Worm (Caenorhabditis elegans) whole organism, L1 larva: ENCODE data around the gene F52E1.3.

Experiments
- F16B12.6 ChIP-seq: fragments of 150-350 bp; optimal IDR thresholded peaks from 2 replicates; lab custom pipeline; 2014; ENCODE audit warnings: missing biosample characterization, missing genetic modification characterization
- aha-1 ChIP-seq: fragments of 150-350 bp; optimal IDR thresholded peaks from 2 replicates; lab custom pipeline; 2014; ENCODE audit warnings: missing biosample characterization, missing genetic modification characterization
- aly-2 ChIP-seq: fragments of 150-350 bp; optimal IDR thresholded peaks from 2 replicates; lab custom pipeline; 2014; ENCODE audit warnings: missing biosample characterization, missing genetic modification characterization
- ceh-63 ChIP-seq: fragments of 200-800 bp; sonication (Bioruptor generic); optimal IDR thresholded peaks from 2 replicates; lab custom pipeline; 2018; ENCODE audit warnings: mild to moderate bottlenecking, missing genetic modification characterization, missing compliant biosample characterization
- ceh-82 ChIP-seq, 3 experiments: fragments of 150-350 bp in 1 of 3; sonication (generic microtip) in 2 of 3; optimal IDR thresholded peaks; 2 replicates each; lab custom pipeline; 2014 to 2017; ENCODE audit warnings: missing biosample characterization in 3 of 3, missing genetic modification characterization in 3 of 3
- ceh-88 ChIP-seq: fragments of 200-800 bp; sonication (Bioruptor generic); IDR thresholded peaks from 2 replicates; pipeline ENCODE4 v1.3.6; 2022; ENCODE audit warnings: missing genetic modification characterization, missing compliant biosample characterization
- dpl-1 ChIP-seq, 3 experiments: fragments of 150-350 bp in 2 of 3; sonication (generic microtip) in 1 of 3; optimal IDR thresholded peaks; 2 replicates each; lab custom pipeline; 2014 to 2017; ENCODE audit warnings: missing biosample characterization in 3 of 3, missing genetic modification characterization in 3 of 3, missing genetic modification reagents in 3 of 3
- efl-1 ChIP-seq, 4 experiments: fragments of 150-350 bp; optimal IDR thresholded peaks in 3 of 4; peaks in 1 of 4; 1 replicate in 1 of 4; 2 replicates in 3 of 4; lab custom pipeline; 2014; ENCODE audit warnings: missing biosample characterization in 2 of 4, missing genetic modification characterization in 2 of 4, missing genetic modification reagents in 2 of 4
- egl-27 ChIP-seq, 2 experiments: fragments of 150-350 bp in 1 of 2; sonication (generic microtip); optimal IDR thresholded peaks; 3 replicates each; lab custom pipeline; 2017 to 2018; ENCODE audit warnings: missing biosample characterization in 2 of 2, missing genetic modification characterization in 2 of 2, missing genetic modification reagents in 2 of 2
- ets-5 ChIP-seq: fragments of 200-800 bp; sonication (Bioruptor generic); IDR thresholded peaks from 2 replicates; pipeline ENCODE4 v1.3.6; 2022; ENCODE audit warnings: missing genetic modification characterization, missing compliant biosample characterization
- fkh-10 ChIP-seq: sonication (generic microtip); optimal IDR thresholded peaks from 2 replicates; lab custom pipeline; 2017; ENCODE audit warnings: missing biosample characterization, missing genetic modification reagents, missing genetic modification characterization
- fkh-8 ChIP-seq: sonication (generic microtip); optimal IDR thresholded peaks from 2 replicates; lab custom pipeline; 2016; ENCODE audit warnings: mild to moderate bottlenecking, missing genetic modification characterization, missing compliant biosample characterization
- fos-1 ChIP-seq: fragments of 150-350 bp; optimal IDR thresholded peaks from 2 replicates; lab custom pipeline; 2014; ENCODE audit warnings: missing biosample characterization, missing genetic modification characterization
- hlh-17 ChIP-seq: fragments of 200-800 bp; sonication (Bioruptor generic); optimal IDR thresholded peaks from 2 replicates; lab custom pipeline; 2018; ENCODE audit warnings: missing genetic modification characterization, mild to moderate bottlenecking, missing compliant biosample characterization, moderate library complexity, borderline replicate concordance
- hlh-4 ChIP-seq: sonication (generic microtip); optimal IDR thresholded peaks from 2 replicates; lab custom pipeline; 2016; ENCODE audit warnings: mild to moderate bottlenecking, missing genetic modification characterization, missing compliant biosample characterization
- irx-1 ChIP-seq: sonication (generic microtip); optimal IDR thresholded peaks from 2 replicates; lab custom pipeline; 2016; ENCODE audit warnings: missing genetic modification characterization, missing compliant biosample characterization
- jun-1 ChIP-seq: fragments of 150-350 bp; optimal IDR thresholded peaks from 2 replicates; lab custom pipeline; 2014; ENCODE audit warnings: missing biosample characterization, missing genetic modification reagents, missing genetic modification characterization
- lin-39 ChIP-seq: fragments of 150-350 bp; optimal IDR thresholded peaks from 2 replicates; lab custom pipeline; 2014; ENCODE audit warnings: missing biosample characterization, missing genetic modification reagents, missing genetic modification characterization
- lsy-2 ChIP-seq, 2 experiments: fragments of 150-350 bp; optimal IDR thresholded peaks; 2 replicates each; lab custom pipeline; 2014; ENCODE audit warnings: missing biosample characterization in 2 of 2, missing genetic modification characterization in 2 of 2
- mab-9 ChIP-seq: fragments of 200-800 bp; sonication (Bioruptor generic); IDR thresholded peaks from 2 replicates; pipeline ENCODE4 v1.3.6; 2022; ENCODE audit warnings: missing genetic modification reagents, missing genetic modification characterization, missing compliant biosample characterization
- mdl-1 ChIP-seq, 2 experiments: fragments of 150-350 bp; optimal IDR thresholded peaks; 2 replicates each; lab custom pipeline; 2014 to 2017; ENCODE audit warnings: missing biosample characterization in 2 of 2, missing genetic modification characterization in 2 of 2, inconsistent platforms in 1 of 2
- mef-2 ChIP-seq: fragments of 150-350 bp; optimal IDR thresholded peaks from 2 replicates; lab custom pipeline; 2014; ENCODE audit warnings: missing biosample characterization, missing genetic modification characterization
- mep-1 ChIP-seq: fragments of 150-350 bp; optimal IDR thresholded peaks from 2 replicates; lab custom pipeline; 2014; ENCODE audit warnings: missing biosample characterization, missing genetic modification characterization
- nhr-19 ChIP-seq: fragments of 200-800 bp; sonication (Bioruptor generic); conservative IDR thresholded peaks from 2 replicates; pipeline ENCODE4 v1.3.6; 2022; ENCODE audit warnings: missing genetic modification characterization, missing compliant biosample characterization
- nhr-20 ChIP-seq: sonication (generic microtip); optimal IDR thresholded peaks from 2 replicates; lab custom pipeline; 2016; ENCODE audit warnings: mild to moderate bottlenecking, missing genetic modification characterization, missing compliant biosample characterization
- nhr-28 ChIP-seq: fragments of 150-350 bp; optimal IDR thresholded peaks from 2 replicates; lab custom pipeline; 2014; ENCODE audit warnings: missing biosample characterization, missing genetic modification characterization
- nhr-47 ChIP-seq: sonication (generic microtip); optimal IDR thresholded peaks from 2 replicates; lab custom pipeline; 2016; ENCODE audit warnings: mild to moderate bottlenecking, missing genetic modification characterization, moderate library complexity, missing compliant biosample characterization
- nhr-71 ChIP-seq: sonication (generic microtip); optimal IDR thresholded peaks from 2 replicates; lab custom pipeline; 2016; ENCODE audit warnings: mild to moderate bottlenecking, missing genetic modification characterization, moderate library complexity, missing compliant biosample characterization
- nhr-76 ChIP-seq: sonication (generic microtip); optimal IDR thresholded peaks from 2 replicates; lab custom pipeline; 2017; ENCODE audit warnings: missing biosample characterization, missing genetic modification characterization
- pax-3 ChIP-seq: fragments of 200-800 bp; sonication (Bioruptor generic); optimal IDR thresholded peaks from 2 replicates; lab custom pipeline; 2018; ENCODE audit warnings: mild to moderate bottlenecking, missing genetic modification characterization, moderate library complexity, missing compliant biosample characterization
- pqm-1 ChIP-seq: sonication (generic microtip); optimal IDR thresholded peaks from 3 replicates; lab custom pipeline; 2017; ENCODE audit warnings: missing biosample characterization, missing genetic modification characterization
- rnt-1 ChIP-seq: sonication (generic microtip); optimal IDR thresholded peaks from 2 replicates; lab custom pipeline; 2016; ENCODE audit warnings: mild to moderate bottlenecking, missing genetic modification characterization, moderate library complexity, missing compliant biosample characterization
- snpc-4 ChIP-seq: fragments of 150-350 bp; optimal IDR thresholded peaks from 2 replicates; lab custom pipeline; 2014; ENCODE audit warnings: missing biosample characterization, missing genetic modification characterization
- snu-23 ChIP-seq: sonication (generic microtip); optimal IDR thresholded peaks from 2 replicates; lab custom pipeline; 2016; ENCODE audit warnings: missing genetic modification characterization, missing compliant biosample characterization
- sup-37 ChIP-seq: fragments of 200-800 bp; sonication (Bioruptor generic); optimal IDR thresholded peaks from 2 replicates; lab custom pipeline; 2018; ENCODE audit warnings: mild to moderate bottlenecking, missing genetic modification characterization, missing compliant biosample characterization
- tlp-1 ChIP-seq: fragments of 150-350 bp; optimal IDR thresholded peaks from 2 replicates; lab custom pipeline; 2014; ENCODE audit warnings: missing biosample characterization, missing genetic modification characterization
- unc-130 ChIP-seq: fragments of 150-350 bp; optimal IDR thresholded peaks from 2 replicates; lab custom pipeline; 2017; ENCODE audit warnings: missing biosample characterization, missing genetic modification characterization, inconsistent platforms
- unc-62 ChIP-seq: fragments of 150-350 bp; optimal IDR thresholded peaks from 2 replicates; lab custom pipeline; 2014; ENCODE audit warnings: missing biosample characterization, missing genetic modification reagents, missing genetic modification characterization
- xbp-1 ChIP-seq: sonication (generic microtip); optimal IDR thresholded peaks from 2 replicates; lab custom pipeline; 2016; ENCODE audit warnings: missing genetic modification characterization, missing compliant biosample characterization
- ztf-11 ChIP-seq, 2 experiments: sonication (generic microtip); optimal IDR thresholded peaks; 2 replicates each; lab custom pipeline; 2016 to 2017; ENCODE audit warnings: missing genetic modification characterization in 2 of 2, missing biosample characterization in 1 of 2, missing compliant biosample characterization in 1 of 2

F52E1.3 gene

DNA sequence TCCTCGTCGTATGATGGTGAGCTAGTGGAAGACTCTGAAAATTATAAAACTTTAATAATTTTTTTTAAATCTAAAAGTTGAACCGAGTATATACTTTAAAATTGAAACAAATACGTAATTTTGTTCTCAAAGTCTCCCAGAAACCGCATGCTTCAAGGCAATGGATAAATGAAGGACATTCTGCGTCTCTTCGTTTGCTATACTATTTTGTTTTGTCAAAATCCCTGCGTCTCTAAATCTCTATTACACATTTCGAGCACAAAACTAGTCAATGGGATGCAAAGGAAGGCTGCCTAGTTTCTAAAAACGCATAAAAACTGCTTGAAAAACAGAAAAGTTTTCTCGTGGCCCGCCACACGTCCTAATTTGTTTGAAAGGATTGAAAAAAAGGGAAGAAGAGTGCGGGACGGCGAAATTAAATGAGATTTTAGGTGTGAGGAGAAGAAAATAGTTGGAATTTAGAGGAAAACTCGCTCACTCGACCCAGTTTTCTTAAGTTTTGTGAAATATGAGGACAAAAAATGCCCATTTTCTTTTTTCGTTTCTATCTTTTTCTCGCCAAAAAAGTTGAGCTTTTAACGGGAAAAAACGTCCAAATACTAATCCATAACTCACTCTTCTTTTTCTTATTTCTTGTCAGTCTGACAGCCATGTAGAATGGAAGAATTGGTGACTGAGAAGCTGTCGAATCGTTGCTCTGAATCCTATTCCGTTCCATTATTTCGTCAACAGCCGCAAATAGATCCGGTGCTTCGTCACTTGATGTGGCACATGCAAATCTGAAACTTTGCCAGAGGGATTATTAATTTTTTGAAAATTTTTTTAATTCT lies 34.2 kb downstream of the F52E1.3 start (continued):
- TF ChIP-seq dpl-1 (GFP tag; optimal IDR thresholded peaks at IDR 0.05; lab: Kevin White, UChicago) (no peak), ceh-63 (GFP tag; lab: Kevin White, UChicago) (no peak), nhr-71 (tag; lab: Kevin White, UChicago) (peak; percentile 66), aly-2 (tag; lab: Kevin White, UChicago) (no peak), nhr-76 (tag; lab: Kevin White, UChicago) (no peak), mef-2 (no peak), xbp-1 (tag; lab: Kevin White, UChicago) (peak; percentile 10), mab-9 (GFP tag; lab: Robert Waterston, UW) (no peak), lin-39 (tag; lab: Kevin White, UChicago) (no peak), F16B12.6 (no peak), snpc-4 (tag; lab: Kevin White, UChicago) (no peak), ztf-11 (tag; optimal IDR thresholded peaks at IDR 0.05; lab: Kevin White, UChicago) (no peak), nhr-28 (tag; lab: Kevin White, UChicago) (no peak), irx-1 (tag; lab: Kevin White, UChicago) (peak; percentile 7), ceh-82 (tag; optimal IDR thresholded peaks at IDR 0.05; lab: Kevin White, UChicago) (peak in 2 of 3 experiments; percentile 12 to 34), aha-1 (tag; lab: Kevin White, UChicago) (no peak), egl-27 (tag; optimal IDR thresholded peaks at IDR 0.05; lab: Kevin White, UChicago) (no peak), nhr-19 (GFP tag; lab: Robert Waterston, UW) (peak; percentile 41), pqm-1 (no peak), fkh-8 (tag; lab: Kevin White, UChicago) (no peak), pax-3 (tag; lab: Kevin White, UChicago) (no peak), sup-37 (no peak), mep-1 (tag; lab: Kevin White, UChicago) (peak; percentile 53), snu-23 (GFP tag; lab: Kevin White, UChicago) (peak; percentile 34), ets-5 (GFP tag; lab: Robert Waterston, UW) (no peak), lsy-2 (tag; optimal IDR thresholded peaks at IDR 0.05; lab: Kevin White, UChicago) (peak; percentile 6 to 24), mdl-1 (tag; optimal IDR thresholded peaks at IDR 0.05; lab: Kevin White, UChicago) (peak in 1 of 2 experiments; percentile 28), ceh-88 (no peak), nhr-20 (peak; percentile 3), jun-1 (no peak), fkh-10 (GFP tag; lab: Kevin White, UChicago) (no peak), hlh-4 (tag; lab: Kevin White, UChicago) (no peak), efl-1 (optimal IDR thresholded peaks at IDR 0.05; lab: Kevin White, UChicago) (peak; percentile 59 to 66), efl-1 (GFP tag; optimal IDR thresholded peaks at IDR 0.05 in 1 of 2; lab: Kevin White, UChicago) (no peak), nhr-47 (tag; lab: Kevin White, UChicago) (peak; percentile 42), tlp-1 (tag; lab: Kevin White, UChicago) (no peak), unc-130 (tag; lab: Kevin White, UChicago) (peak; percentile 5), hlh-17 (GFP tag; lab: Kevin White, UChicago) (no peak), fos-1 (peak; percentile 21), unc-62 (GFP tag; lab: Kevin White, UChicago) (no peak)

DNA sequence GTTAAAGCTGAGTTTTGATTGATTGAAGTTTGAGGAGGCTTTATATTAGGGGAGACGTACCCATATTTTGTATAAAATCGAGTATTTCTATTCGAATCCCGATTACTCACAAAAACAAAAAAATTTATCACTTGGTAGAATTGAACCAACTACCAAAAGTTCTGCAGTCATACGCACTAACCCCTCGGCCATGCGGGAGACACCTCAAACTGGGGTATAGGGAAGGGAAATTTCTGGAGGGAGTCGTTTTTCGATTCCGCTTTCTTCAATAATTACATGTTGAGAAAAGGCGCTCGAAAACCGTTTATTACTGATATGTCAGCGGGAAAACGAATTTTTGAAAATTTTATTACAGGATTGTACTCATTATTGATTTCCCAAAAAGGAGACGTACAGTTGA lies 36.7 kb downstream of the F52E1.3 start:
- TF ChIP-seq nhr-19 (GFP tag; lab: Robert Waterston, UW) (peak; percentile 37), rnt-1 (tag; lab: Kevin White, UChicago) (peak; percentile 35)
